Fruit fly (Drosophila melanogaster): ENCODE data around the gene CG44090.

DNA sequence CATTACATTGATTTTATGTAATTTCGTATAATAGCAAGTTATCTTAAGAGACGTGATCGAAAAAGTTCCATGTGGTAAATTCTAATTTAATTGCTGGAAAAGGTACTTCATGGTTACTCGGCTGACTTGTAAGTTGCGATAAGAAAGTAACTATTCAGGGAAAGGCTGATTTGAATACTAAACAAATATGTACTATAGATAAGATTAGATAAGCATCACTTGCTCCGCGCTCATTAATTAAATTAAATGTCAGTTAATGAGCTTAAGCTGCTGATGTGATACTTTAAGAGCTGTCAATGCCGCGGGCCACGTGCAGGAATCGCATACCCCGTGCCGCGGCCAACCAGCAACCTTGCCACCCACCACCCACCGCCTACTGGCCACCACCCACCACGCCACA is 34.1 kb downstream of the CG44090 start:
- TF ChIP-seq tai (GFP tag; optimal IDR thresholded peaks at IDR 0.05) (no peak), pan (optimal IDR thresholded peaks at IDR 0.05) (no peak), psq (GFP tag; optimal IDR thresholded peaks at IDR 0.05) (no peak), sv (GFP tag; optimal IDR thresholded peaks at IDR 0.05) (no peak), CG9705 (GFP tag; optimal IDR thresholded peaks at IDR 0.05) (no peak), lola (GFP tag; optimal IDR thresholded peaks at IDR 0.05) (no peak)

Measured in whole organism, wandering third instar larva.